Fruit fly (Drosophila melanogaster) whole organism, embryonic: Measurements from ENCODE around the gene CG4291.

Source experiments
- CG10959 ChIP-seq: fragments of 200-800 bp; sonication (Bioruptor generic); IDR thresholded peaks from 2 replicates; pipeline ENCODE4 v1.3.6; 2022; ENCODE audit warnings: missing biosample characterization, missing genetic modification characterization
- CG14050 ChIP-seq: fragments of 200-800 bp; sonication (Bioruptor generic); IDR thresholded peaks from 3 replicates; pipeline ENCODE4 v1.3.6; 2022; ENCODE audit warnings: missing biosample characterization, missing genetic modification characterization
- CG1602 ChIP-seq: fragments of 200-800 bp; sonication (Bioruptor generic); optimal IDR thresholded peaks from 3 replicates; lab custom pipeline; 2016; ENCODE audit warnings: missing biosample characterization, missing genetic modification characterization
- CG18599 ChIP-seq: fragments of 200-800 bp; sonication (Bioruptor generic); optimal IDR thresholded peaks from 3 replicates; lab custom pipeline; 2017; ENCODE audit warnings: missing biosample characterization, missing genetic modification characterization, mild to moderate bottlenecking, moderate library complexity, missing genetic modification reagents
- CG2199 ChIP-seq: fragments of 200-800 bp; sonication (Bioruptor generic); IDR thresholded peaks from 3 replicates; pipeline ENCODE4 v1.3.6; 2022; ENCODE audit warnings: missing biosample characterization, missing genetic modification characterization
- CG31441 ChIP-seq: fragments of 200-800 bp; sonication (Bioruptor generic); IDR thresholded peaks from 2 replicates; pipeline ENCODE4 v1.3.6; 2022; ENCODE audit warnings: missing biosample characterization, missing genetic modification characterization
- CG6175 ChIP-seq: fragments of 200-800 bp; sonication (Bioruptor generic); IDR thresholded peaks from 3 replicates; pipeline ENCODE4 v1.3.6; 2022; ENCODE audit warnings: missing biosample characterization, missing genetic modification characterization
- CG6683 ChIP-seq: fragments of 200-800 bp; sonication (Bioruptor generic); optimal IDR thresholded peaks from 2 replicates; lab custom pipeline; 2017; ENCODE audit warnings: missing biosample characterization, mild to moderate bottlenecking, missing genetic modification characterization, missing genetic modification reagents
- CG6791 ChIP-seq: fragments of 200-800 bp; sonication (Bioruptor generic); IDR thresholded peaks from 3 replicates; pipeline ENCODE4 v1.3.6; 2022; ENCODE audit warnings: missing biosample characterization, missing genetic modification characterization; ENCODE audit not compliant: partially characterized antibody
- Dip2 ChIP-seq: fragments of 200-800 bp; sonication (Bioruptor generic); IDR thresholded peaks from 2 replicates; pipeline ENCODE4 v1.3.6; 2022; ENCODE audit warnings: missing biosample characterization, missing genetic modification characterization
- Dip3 ChIP-seq: fragments of 200-800 bp; sonication (Bioruptor generic); optimal IDR thresholded peaks from 3 replicates; lab custom pipeline; 2016; ENCODE audit warnings: missing biosample characterization, missing genetic modification characterization
- Dp ChIP-seq: fragments of 200-800 bp; sonication (Bioruptor generic); optimal IDR thresholded peaks from 2 replicates; lab custom pipeline; 2018; ENCODE audit warnings: missing biosample characterization, mild to moderate bottlenecking, missing genetic modification characterization, moderate library complexity
- Fer3 ChIP-seq: fragments of 200-800 bp; sonication (Bioruptor generic); optimal IDR thresholded peaks from 2 replicates; lab custom pipeline; 2018; ENCODE audit warnings: missing biosample characterization, mild to moderate bottlenecking, missing genetic modification characterization, moderate library complexity
- H15 ChIP-seq: fragments of 200-800 bp; sonication (Bioruptor generic); IDR thresholded peaks from 3 replicates; pipeline ENCODE4 v1.3.6; 2022; ENCODE audit warnings: missing biosample characterization, missing genetic modification characterization
- HLH54F ChIP-seq: fragments of 200-800 bp; sonication (Bioruptor generic); optimal IDR thresholded peaks from 3 replicates; lab custom pipeline; 2016; ENCODE audit warnings: missing biosample characterization, missing genetic modification characterization
- Hr39 ChIP-seq: fragments of >200 bp; optimal IDR thresholded peaks from 2 replicates; lab custom pipeline; 2017
- Hr51 ChIP-seq, 2 experiments: fragments of 200-800 bp; sonication (Bioruptor generic); optimal IDR thresholded peaks; 2 replicates in 1 of 2; 3 replicates in 1 of 2; lab custom pipeline; 2016 to 2018; ENCODE audit warnings: missing biosample characterization in 2 of 2, missing genetic modification characterization in 2 of 2, mild to moderate bottlenecking in 1 of 2, moderate library complexity in 1 of 2
- Lim3 ChIP-seq: fragments of 200-800 bp; sonication (Bioruptor generic); IDR thresholded peaks from 2 replicates; pipeline ENCODE4 v1.3.6; 2022; ENCODE audit warnings: missing biosample characterization, missing genetic modification characterization
- Mes4 ChIP-seq: fragments of 200-800 bp; sonication (Bioruptor generic); optimal IDR thresholded peaks from 2 replicates; lab custom pipeline; 2016; ENCODE audit warnings: missing biosample characterization, missing genetic modification characterization
- NC2β ChIP-seq: fragments of 200-800 bp; sonication (Bioruptor generic); optimal IDR thresholded peaks from 2 replicates; lab custom pipeline; 2016; ENCODE audit warnings: missing biosample characterization, missing genetic modification characterization
- NfI ChIP-seq: fragments of 200-800 bp; sonication (Bioruptor generic); optimal IDR thresholded peaks from 3 replicates; lab custom pipeline; 2018; ENCODE audit warnings: missing biosample characterization, mild to moderate bottlenecking, missing genetic modification characterization, moderate library complexity
- Oli ChIP-seq: fragments of 200-800 bp; sonication (Bioruptor generic); optimal IDR thresholded peaks from 2 replicates; lab custom pipeline; 2018; ENCODE audit warnings: missing biosample characterization, mild to moderate bottlenecking, missing genetic modification characterization, moderate library complexity
- Poxn ChIP-seq: fragments of 200-800 bp; sonication (Bioruptor generic); IDR thresholded peaks from 2 replicates; pipeline ENCODE4 v1.3.6; 2022; ENCODE audit warnings: missing biosample characterization, missing genetic modification characterization
- Sox100B ChIP-seq: fragments of 200-800 bp; sonication (Bioruptor generic); optimal IDR thresholded peaks from 3 replicates; lab custom pipeline; 2018; ENCODE audit warnings: missing biosample characterization, mild to moderate bottlenecking, missing genetic modification characterization
- Sox102F ChIP-seq: fragments of 200-800 bp; sonication (Bioruptor generic); optimal IDR thresholded peaks from 2 replicates; lab custom pipeline; 2018; ENCODE audit warnings: missing biosample characterization, mild to moderate bottlenecking, missing genetic modification characterization, moderate library complexity
- Sry-δ ChIP-seq: fragments of 200-800 bp; sonication (Bioruptor generic); optimal IDR thresholded peaks from 2 replicates; lab custom pipeline; 2016; ENCODE audit warnings: missing biosample characterization, missing genetic modification characterization
- TFAM ChIP-seq: fragments of 200-800 bp; sonication (Bioruptor generic); optimal IDR thresholded peaks from 2 replicates; lab custom pipeline; 2017; ENCODE audit warnings: missing biosample characterization, missing genetic modification characterization, inconsistent platforms
- ac ChIP-seq: fragments of 200-800 bp; sonication (Bioruptor generic); optimal IDR thresholded peaks from 3 replicates; lab custom pipeline; 2017; ENCODE audit warnings: missing biosample characterization, mild to moderate bottlenecking, missing genetic modification characterization
- al ChIP-seq: fragments of 200-800 bp; sonication (Bioruptor generic); IDR thresholded peaks from 2 replicates; pipeline ENCODE4 v1.3.6; 2022; ENCODE audit warnings: missing biosample characterization, missing genetic modification characterization
- ap ChIP-seq: fragments of 200-800 bp; sonication (Bioruptor generic); IDR thresholded peaks from 2 replicates; pipeline ENCODE4 v1.3.6; 2022; ENCODE audit warnings: missing biosample characterization, missing genetic modification characterization
- bbx ChIP-seq: fragments of 200-800 bp; sonication (Bioruptor generic); IDR thresholded peaks from 2 replicates; pipeline ENCODE4 v1.3.6; 2022; ENCODE audit warnings: missing biosample characterization, missing genetic modification characterization; ENCODE audit not compliant: partially characterized antibody
- br ChIP-seq: fragments of >200 bp; optimal IDR thresholded peaks from 2 replicates; lab custom pipeline; 2017
- da ChIP-seq: fragments of 200-800 bp; sonication (Bioruptor generic); optimal IDR thresholded peaks from 2 replicates; lab custom pipeline; 2016; ENCODE audit warnings: missing biosample characterization, missing genetic modification characterization
- dan ChIP-seq: fragments of 200-800 bp; sonication (Bioruptor generic); IDR thresholded peaks from 2 replicates; pipeline ENCODE4 v1.3.6; 2022; ENCODE audit warnings: missing biosample characterization, missing genetic modification characterization
- fd96Cb ChIP-seq: fragments of 200-800 bp; sonication (Bioruptor generic); optimal IDR thresholded peaks from 2 replicates; lab custom pipeline; 2018; ENCODE audit warnings: missing biosample characterization, mild to moderate bottlenecking, missing genetic modification characterization, moderate library complexity
- fru ChIP-seq: fragments of >200 bp; optimal IDR thresholded peaks from 2 replicates; lab custom pipeline; 2017
- hb ChIP-seq: fragments of 200-800 bp; sonication (Bioruptor generic); IDR thresholded peaks from 3 replicates; pipeline ENCODE4 v1.3.6; 2022; ENCODE audit warnings: missing biosample characterization, missing genetic modification characterization; ENCODE audit not compliant: partially characterized antibody
- her ChIP-seq: fragments of 200-800 bp; sonication (Bioruptor generic); optimal IDR thresholded peaks from 2 replicates; lab custom pipeline; 2016; ENCODE audit warnings: missing biosample characterization, missing genetic modification characterization
- mld ChIP-seq: fragments of 200-800 bp; sonication (Bioruptor generic); IDR thresholded peaks from 3 replicates; pipeline ENCODE4 v1.3.6; 2022; ENCODE audit warnings: missing biosample characterization, missing genetic modification characterization; ENCODE audit not compliant: partially characterized antibody
- nmo ChIP-seq: fragments of 200-800 bp; sonication (Bioruptor generic); optimal IDR thresholded peaks from 2 replicates; lab custom pipeline; 2018; ENCODE audit warnings: missing biosample characterization, mild to moderate bottlenecking, missing genetic modification characterization, moderate library complexity
- onecut ChIP-seq: fragments of 200-800 bp; sonication (Bioruptor generic); IDR thresholded peaks from 2 replicates; pipeline ENCODE4 v1.3.6; 2022; ENCODE audit warnings: missing biosample characterization, missing genetic modification characterization
- otp ChIP-seq: fragments of 200-800 bp; sonication (Bioruptor generic); IDR thresholded peaks from 3 replicates; pipeline ENCODE4, ENCODE4 v1.3.6; 2022; ENCODE audit warnings: missing biosample characterization, missing genetic modification characterization
- pb ChIP-seq: fragments of 200-800 bp; sonication (Bioruptor generic); optimal IDR thresholded peaks from 3 replicates; lab custom pipeline; 2016; ENCODE audit warnings: missing biosample characterization, missing genetic modification characterization
- pum ChIP-seq: fragments of 200-800 bp; sonication (Bioruptor generic); optimal IDR thresholded peaks from 2 replicates; lab custom pipeline; 2016; ENCODE audit warnings: missing biosample characterization, missing genetic modification characterization
- repo ChIP-seq: fragments of 200-800 bp; sonication (Bioruptor generic); optimal IDR thresholded peaks from 2 replicates; lab custom pipeline; 2016; ENCODE audit warnings: missing biosample characterization, missing genetic modification characterization
- sc ChIP-seq, 3 experiments: fragments of >200 bp in 2 of 3; fragments of 200-800 bp in 1 of 3; sonication (Bioruptor generic) in 1 of 3; optimal IDR thresholded peaks; 2 replicates in 2 of 3; 3 replicates in 1 of 3; lab custom pipeline; 2017; ENCODE audit warnings: mild to moderate bottlenecking in 1 of 3, missing biosample characterization in 1 of 3, missing genetic modification characterization in 1 of 3, missing genetic modification reagents in 1 of 3
- sr ChIP-seq: fragments of 200-800 bp; sonication (Bioruptor generic); IDR thresholded peaks from 3 replicates; pipeline ENCODE4 v1.3.6; 2022; ENCODE audit warnings: missing biosample characterization, missing genetic modification characterization
- unc-4 ChIP-seq: fragments of 200-800 bp; sonication (Bioruptor generic); IDR thresholded peaks from 2 replicates; pipeline ENCODE4 v1.3.6; 2022; ENCODE audit warnings: missing biosample characterization, missing genetic modification characterization; ENCODE audit not compliant: partially characterized antibody
- unpg ChIP-seq: fragments of 200-800 bp; sonication (Bioruptor generic); optimal IDR thresholded peaks from 3 replicates; lab custom pipeline; 2018; ENCODE audit warnings: missing biosample characterization, mild to moderate bottlenecking, missing genetic modification characterization, moderate library complexity

The CG4291 gene

dm6 chr2L:819315-820032, 33.1 kb downstream of the CG4291 start, which contains the start of the genes PGAP2 and Clp (continued):
- TF ChIP-seq al (GFP tag; lab: Robert Waterston, UW) (peak; percentile 67), CG14050 (GFP tag; lab: Robert Waterston, UW) (peak; percentile 53; the same call in 2 of the 3 replicates), Sry-δ (GFP tag; lab: Kevin White, UChicago) (peak; percentile 77), fd96Cb (tag; lab: Kevin White, UChicago) (peak; percentile 62), CG6791 (GFP tag; lab: Robert Waterston, UW) (no peak), Hr51 (GFP tag; optimal IDR thresholded peaks at IDR 0.05; lab: Kevin White, UChicago) (peak in 1 of 2 experiments; percentile 11), da (GFP tag; lab: Kevin White, UChicago) (no peak), otp (0 out of 3 replicates have a peak, but pooled peaks have one; percentile 26), mld (GFP tag; lab: Robert Waterston, UW) (no peak), CG1602 (GFP tag; lab: Kevin White, UChicago) (peak; percentile 79), unpg (GFP tag; lab: Kevin White, UChicago) (peak; percentile 69), HLH54F (GFP tag; lab: Kevin White, UChicago) (peak; percentile 50), ac (GFP tag; lab: Kevin White, UChicago) (no peak), Dip2 (GFP tag; lab: Robert Waterston, UW) (no peak), pum (GFP tag; lab: Kevin White, UChicago) (peak; percentile 63), ap (GFP tag; lab: Robert Waterston, UW) (peak; percentile 62; the same call in 1 of the 2 replicates), Poxn (peak; percentile 23; the same call in 1 of the 2 replicates), Oli (tag; lab: Kevin White, UChicago) (peak; percentile 68), nmo (GFP tag; lab: Kevin White, UChicago) (peak; percentile 87), CG18599 (GFP tag; lab: Kevin White, UChicago) (peak; percentile 67), Dp (GFP tag; lab: Kevin White, UChicago) (peak; percentile 17), Hr39 (no peak), NfI (peak; percentile 61), bbx (GFP tag; lab: Robert Waterston, UW) (0 out of 2 replicates have a peak, but pooled peaks have one; percentile 10), CG2199 (GFP tag; lab: Robert Waterston, UW) (no peak), sc (optimal IDR thresholded peaks at IDR 0.05; lab: Kevin White, UChicago) (no peak), sc (GFP tag; optimal IDR thresholded peaks at IDR 0.05; lab: Kevin White, UChicago) (peak; percentile 45), pb (GFP tag; lab: Kevin White, UChicago) (no peak), onecut (GFP tag; lab: Robert Waterston, UW) (no peak; the same call in 1 of the 2 replicates), CG6683 (GFP tag; lab: Kevin White, UChicago) (no peak), unc-4 (GFP tag; lab: Robert Waterston, UW) (peak; percentile 57; the same call in 1 of the 2 replicates), Sox102F (GFP tag; lab: Kevin White, UChicago) (peak; percentile 76), CG6175 (GFP tag; lab: Robert Waterston, UW) (peak; percentile 45; the same call in 1 of the 3 replicates), Fer3 (tag; lab: Kevin White, UChicago) (peak; percentile 78), sr (no peak), Dip3 (GFP tag; lab: Kevin White, UChicago) (no peak), TFAM (GFP tag; lab: Kevin White, UChicago) (no peak), CG31441 (GFP tag; lab: Robert Waterston, UW) (peak; percentile 73), Lim3 (GFP tag; lab: Robert Waterston, UW) (no peak), hb (GFP tag; lab: Robert Waterston, UW) (0 out of 3 replicates have a peak, but pooled peaks have one; percentile 68), Sox100B (GFP tag; lab: Kevin White, UChicago) (no peak), repo (GFP tag; lab: Kevin White, UChicago) (no peak), H15 (peak; percentile 73), her (GFP tag; lab: Kevin White, UChicago) (no peak), br (no peak), dan (GFP tag; lab: Robert Waterston, UW) (no peak), NC2β (GFP tag; lab: Kevin White, UChicago) (no peak), CG10959 (peak; percentile 40; the same call in 1 of the 2 replicates), fru (no peak), Mes4 (GFP tag; lab: Kevin White, UChicago) (no peak)
